Fruit fly (Drosophila melanogaster): Measurements from ENCODE around the gene Madm.

The Madm gene

dm6 chr3R:5794267-5795089 is 52.2 kb downstream of the Madm start, which contains the start of the genes PSMG1 and CG10979:
Gene PSMG1, minus strand, starts transcription at chr3R:5794317.
Gene CG10979, plus strand, starts transcription at chr3R:5794705.
- TF ChIP-seq CG15710 (tag; optimal IDR thresholded peaks at IDR 0.05): no peak

Data from whole organism, pupa.